Fruit fly (Drosophila melanogaster): ENCODE measurements around the gene tty.

The tty gene

dm6 chrX:21322289-21322981 is 17.0 kb downstream of the tty start (continued):
- TF ChIP-seq CG9932 (GFP tag; IDR thresholded peaks at IDR 0.05) (0 out of 2 replicates have a peak, but pooled peaks have one; percentile 4), CG2678 (tag; optimal IDR thresholded peaks at IDR 0.05) (peak; percentile 82), CG3838 (GFP tag; optimal IDR thresholded peaks at IDR 0.05) (no peak), CG12104 (GFP tag; optimal IDR thresholded peaks at IDR 0.05) (peak; percentile 73), Gsc (GFP tag; IDR thresholded peaks at IDR 0.05) (no peak), zfh2 (GFP tag; optimal IDR thresholded peaks at IDR 0.05) (no peak), H15 (GFP tag; IDR thresholded peaks at IDR 0.05) (no peak), ara (GFP tag; IDR thresholded peaks at IDR 0.05) (no peak), CG4328 (GFP tag; optimal IDR thresholded peaks at IDR 0.05) (peak; percentile 71), CG43689 (GFP tag; IDR thresholded peaks at IDR 0.05) (no peak), bsh (GFP tag; optimal IDR thresholded peaks at IDR 0.05) (no peak), C15 (GFP tag; IDR thresholded peaks at IDR 0.05) (no peak), CG6654 (GFP tag; optimal IDR thresholded peaks at IDR 0.05) (peak; percentile 19), mam (GFP tag; optimal IDR thresholded peaks at IDR 0.05) (no peak), wor (GFP tag; IDR thresholded peaks at IDR 0.05) (no peak), CG12219 (GFP tag; optimal IDR thresholded peaks at IDR 0.05) (no peak), Atf6 (GFP tag; IDR thresholded peaks at IDR 0.05) (peak; percentile 47; the same call in 1 of the 2 replicates), CTCF (GFP tag; optimal IDR thresholded peaks at IDR 0.05) (no peak)

dm6 chrX:21319202-21319772 is 20.2 kb downstream of the tty start, which contains the start of the genes SLIRP1 and anox:
SLIRP1 (minus strand) TSS chrX:21319296.
anox (minus strand) TSS chrX:21319296.
- TF ChIP-seq inv (GFP tag; IDR thresholded peaks at IDR 0.05; ENCODE audit: partially characterized antibody) (no peak), CG43689 (GFP tag; IDR thresholded peaks at IDR 0.05) (no peak), hth (optimal IDR thresholded peaks at IDR 0.05) (no peak), Trl (optimal IDR thresholded peaks at IDR 0.05) (no peak), Trl (GFP tag; optimal IDR thresholded peaks at IDR 0.05) (peak; percentile 68), Deaf1 (tag; optimal IDR thresholded peaks at IDR 0.05) (peak; percentile 74), Pdp1 (GFP tag; optimal IDR thresholded peaks at IDR 0.05) (peak; percentile 82 to 97), CG2199 (GFP tag; IDR thresholded peaks at IDR 0.05) (no peak), sob (GFP tag; IDR thresholded peaks at IDR 0.05) (peak; percentile 70), CG3407 (GFP tag; optimal IDR thresholded peaks at IDR 0.05) (peak; percentile 73), Fer2 (tag; optimal IDR thresholded peaks at IDR 0.05) (peak; percentile 61), lab (GFP tag; optimal IDR thresholded peaks at IDR 0.05) (peak; percentile 32), CG13894 (tag; optimal IDR thresholded peaks at IDR 0.05) (peak; percentile 77), ham (GFP tag; IDR thresholded peaks at IDR 0.05) (0 out of 2 replicates have a peak, but pooled peaks have one; percentile 23), vnd (GFP tag; IDR thresholded peaks at IDR 0.05; ENCODE audit: partially characterized antibody) (no peak), gce (GFP tag; IDR thresholded peaks at IDR 0.05) (no peak; the same call in 2 of the 3 replicates), Opbp (GFP tag; IDR thresholded peaks at IDR 0.05; ENCODE audit: partially characterized antibody) (no peak), CG17385 (GFP tag; optimal IDR thresholded peaks at IDR 0.05) (peak; percentile 79), eyg (GFP tag; optimal IDR thresholded peaks at IDR 0.05) (peak; percentile 40), ac (GFP tag; optimal IDR thresholded peaks at IDR 0.05) (peak; percentile 20), Nf-YA (GFP tag; IDR thresholded peaks at IDR 0.05) (0 out of 2 replicates have a peak, but pooled peaks have one; percentile 40), CG12236 (GFP tag; optimal IDR thresholded peaks at IDR 0.05) (peak; percentile 76), CG2116 (GFP tag; optimal IDR thresholded peaks at IDR 0.05) (peak; percentile 52), fd3F (GFP tag; optimal IDR thresholded peaks at IDR 0.05) (peak; percentile 78), CG8765 (GFP tag; IDR thresholded peaks at IDR 0.05) (peak; percentile 49; the same call in 1 of the 2 replicates), CG10267 (tag; optimal IDR thresholded peaks at IDR 0.05) (peak; percentile 83), CG11398 (GFP tag; optimal IDR thresholded peaks at IDR 0.05) (peak; percentile 50), CG11696 (GFP tag; IDR thresholded peaks at IDR 0.05) (no peak), gem (tag; optimal IDR thresholded peaks at IDR 0.05) (peak; percentile 95), pros (GFP tag; optimal IDR thresholded peaks at IDR 0.05) (peak; percentile 18), Aef1 (GFP tag; IDR thresholded peaks at IDR 0.05) (peak; percentile 78), ERR (GFP tag; optimal IDR thresholded peaks at IDR 0.05) (peak; percentile 17), CG8944 (GFP tag; optimal IDR thresholded peaks at IDR 0.05) (peak; percentile 60)
